Worm (Caenorhabditis elegans) whole organism, L3 larva: ENCODE data around the gene C06B3.16.

Experiments used
- ZK546.5 ChIP-seq: sonication (generic microtip); optimal IDR thresholded peaks from 2 replicates; lab custom pipeline; 2017; ENCODE audit warnings: missing biosample characterization, missing genetic modification characterization
- ama-1 ChIP-seq: fragments of 150-350 bp; optimal IDR thresholded peaks from 2 replicates; lab custom pipeline; 2018
- ceh-82 ChIP-seq: fragments of 150-350 bp; optimal IDR thresholded peaks from 2 replicates; lab custom pipeline; 2014; ENCODE audit warnings: missing biosample characterization, missing genetic modification characterization
- ceh-9 ChIP-seq: sonication (generic microtip); optimal IDR thresholded peaks from 2 replicates; lab custom pipeline; 2018; ENCODE audit warnings: missing biosample characterization, missing genetic modification characterization
- daf-12 ChIP-seq: fragments of 150-350 bp; optimal IDR thresholded peaks from 2 replicates; lab custom pipeline; 2014; ENCODE audit warnings: missing biosample characterization, missing genetic modification reagents, missing genetic modification characterization
- egl-27 ChIP-seq: sonication (generic microtip); optimal IDR thresholded peaks from 4 replicates; lab custom pipeline; 2017; ENCODE audit warnings: missing biosample characterization, missing genetic modification reagents, missing genetic modification characterization
- egl-5 ChIP-seq: fragments of 150-350 bp; optimal IDR thresholded peaks from 2 replicates; lab custom pipeline; 2017; ENCODE audit warnings: missing biosample characterization, missing genetic modification reagents, missing genetic modification characterization, inconsistent platforms
- elt-1 ChIP-seq: fragments of 150-350 bp; optimal IDR thresholded peaks from 2 replicates; lab custom pipeline; 2014; ENCODE audit warnings: missing biosample characterization, missing genetic modification characterization
- elt-2 ChIP-seq: sonication (generic microtip); optimal IDR thresholded peaks from 2 replicates; lab custom pipeline; 2016; ENCODE audit warnings: missing genetic modification reagents, mild to moderate bottlenecking, missing genetic modification characterization, missing compliant biosample characterization
- fkh-10 ChIP-seq: sonication (generic microtip); optimal IDR thresholded peaks from 2 replicates; lab custom pipeline; 2017; ENCODE audit warnings: missing biosample characterization, missing genetic modification reagents, missing genetic modification characterization
- fkh-2 ChIP-seq: fragments of 150-350 bp; optimal IDR thresholded peaks from 2 replicates; lab custom pipeline; 2014; ENCODE audit warnings: missing biosample characterization, missing genetic modification reagents, missing genetic modification characterization
- fos-1 ChIP-seq: fragments of 150-350 bp; optimal IDR thresholded peaks from 2 replicates; lab custom pipeline; 2014; ENCODE audit warnings: missing biosample characterization, missing genetic modification characterization
- hmg-11 ChIP-seq: sonication (generic microtip); optimal IDR thresholded peaks from 2 replicates; lab custom pipeline; 2016; ENCODE audit warnings: missing genetic modification characterization, missing compliant biosample characterization
- jun-1 ChIP-seq: fragments of 150-350 bp; optimal IDR thresholded peaks from 2 replicates; lab custom pipeline; 2014; ENCODE audit warnings: missing biosample characterization, missing genetic modification reagents, missing genetic modification characterization
- lin-39 ChIP-seq: fragments of 150-350 bp; optimal IDR thresholded peaks from 2 replicates; lab custom pipeline; 2018; ENCODE audit warnings: missing biosample characterization, missing genetic modification reagents, missing genetic modification characterization
- lsy-12 ChIP-seq: sonication (generic microtip); optimal IDR thresholded peaks from 2 replicates; lab custom pipeline; 2016; ENCODE audit warnings: mild to moderate bottlenecking, missing genetic modification characterization, missing compliant biosample characterization
- nfya-1 ChIP-seq: sonication (generic microtip); optimal IDR thresholded peaks from 2 replicates; lab custom pipeline; 2017; ENCODE audit warnings: missing genetic modification characterization, mild to moderate bottlenecking, missing compliant biosample characterization, antibody characterized with exemption, moderate library complexity; ENCODE audit not compliant: insufficient read depth
- nhr-11 ChIP-seq: fragments of 150-350 bp; optimal IDR thresholded peaks from 2 replicates; lab custom pipeline; 2014; ENCODE audit warnings: missing biosample characterization, missing genetic modification characterization
- nhr-12 ChIP-seq: fragments of 150-350 bp; optimal IDR thresholded peaks from 2 replicates; lab custom pipeline; 2014; ENCODE audit warnings: missing biosample characterization, missing genetic modification characterization
- nhr-23 ChIP-seq: fragments of 150-350 bp; optimal IDR thresholded peaks from 2 replicates; lab custom pipeline; 2014; ENCODE audit warnings: missing biosample characterization, missing genetic modification reagents, missing genetic modification characterization
- nhr-237 ChIP-seq: fragments of 150-350 bp; optimal IDR thresholded peaks from 2 replicates; lab custom pipeline; 2014; ENCODE audit warnings: missing biosample characterization, missing genetic modification characterization
- nhr-25 ChIP-seq: sonication (generic microtip); optimal IDR thresholded peaks from 2 replicates; lab custom pipeline; 2017; ENCODE audit warnings: missing biosample characterization, missing genetic modification characterization
- nhr-28 ChIP-seq: fragments of 150-350 bp; optimal IDR thresholded peaks from 2 replicates; lab custom pipeline; 2014; ENCODE audit warnings: missing biosample characterization, missing genetic modification characterization
- nhr-43 ChIP-seq: sonication (generic microtip); optimal IDR thresholded peaks from 2 replicates; lab custom pipeline; 2016; ENCODE audit warnings: mild to moderate bottlenecking, missing genetic modification characterization, missing compliant biosample characterization; ENCODE audit not compliant: poor library complexity, severe bottlenecking
- nhr-77 ChIP-seq: fragments of 150-350 bp; optimal IDR thresholded peaks from 2 replicates; lab custom pipeline; 2014; ENCODE audit warnings: missing biosample characterization, missing genetic modification characterization
- pha-4 ChIP-seq: fragments of 150-350 bp; optimal IDR thresholded peaks from 2 replicates; lab custom pipeline; 2014; ENCODE audit warnings: missing biosample characterization, missing genetic modification reagents, missing genetic modification characterization
- pqm-1 ChIP-seq: fragments of 150-350 bp; optimal IDR thresholded peaks from 2 replicates; lab custom pipeline; 2017; ENCODE audit warnings: missing biosample characterization, missing genetic modification characterization, inconsistent platforms
- tbx-2 ChIP-seq: sonication (generic microtip); optimal IDR thresholded peaks from 2 replicates; lab custom pipeline; 2016; ENCODE audit warnings: mild to moderate bottlenecking, missing genetic modification characterization, missing compliant biosample characterization
- unc-62 ChIP-seq: fragments of 150-350 bp; sonication (generic microtip); optimal IDR thresholded peaks from 4 replicates; lab custom pipeline; 2014; ENCODE audit warnings: missing biosample characterization, missing genetic modification reagents, missing genetic modification characterization

The C06B3.16 gene

ce11 chrV:13893583-13893982 is 37.7 kb upstream of the C06B3.16 start:
- TF ChIP-seq pqm-1 (tag; lab: Kevin White, UChicago), result peak; percentile 92
- TF ChIP-seq nhr-237, result no peak
- TF ChIP-seq elt-2 (tag; lab: Kevin White, UChicago), result peak; percentile 93

DNA sequence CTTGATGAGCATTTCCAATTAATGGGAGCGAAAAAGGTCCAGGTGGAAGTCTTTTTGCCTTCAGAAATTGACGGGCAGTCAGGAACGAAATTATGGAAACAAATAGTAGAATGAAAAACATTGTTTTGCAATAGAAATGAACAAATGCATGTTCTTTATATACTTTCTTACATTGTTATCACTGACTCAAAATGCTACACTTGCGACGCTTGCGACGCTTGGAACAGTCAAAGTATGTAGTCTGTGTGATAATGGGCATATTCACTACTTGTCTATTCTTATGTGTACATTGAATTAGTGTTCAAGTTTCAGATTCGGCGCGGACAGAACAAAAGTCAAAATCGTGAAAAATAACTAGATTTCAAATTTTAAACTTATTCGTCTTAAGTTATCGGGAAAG is 33.0 kb upstream of the C06B3.16 start, which contains the start of gene cyp-35C1:
Gene cyp-35C1, minus strand, starts transcription at position 132 of the 400 bp plus-strand sequence.
- no peak for TF ChIP-seq fkh-10 (GFP tag; lab: Kevin White, UChicago)
- TF ChIP-seq egl-5 (tag; lab: Kevin White, UChicago), result no peak
- peak; percentile 51 for TF ChIP-seq pqm-1 (tag; lab: Kevin White, UChicago)
- TF ChIP-seq elt-2 (tag; lab: Kevin White, UChicago), result peak; percentile 59

ce11 chrV:13899213-13899612 is 32.1 kb upstream of the C06B3.16 start, which contains the start of gene oac-3:
oac-3 (plus strand) TSS chrV:13899513.
- TF ChIP-seq fkh-10 (GFP tag; lab: Kevin White, UChicago) (no peak), nhr-77 (tag; lab: Kevin White, UChicago) (no peak), ceh-9 (tag; lab: Kevin White, UChicago) (no peak), lin-39 (tag; lab: Kevin White, UChicago) (no peak), nhr-25 (tag; lab: Kevin White, UChicago) (no peak), lsy-12 (tag; lab: Kevin White, UChicago) (no peak), hmg-11 (tag; lab: Kevin White, UChicago) (no peak), nhr-12 (tag; lab: Kevin White, UChicago) (no peak), nhr-28 (tag; lab: Kevin White, UChicago) (no peak), nhr-43 (tag; lab: Kevin White, UChicago) (no peak), nhr-11 (tag; lab: Kevin White, UChicago) (no peak), tbx-2 (tag; lab: Kevin White, UChicago) (no peak), unc-62 (no peak), nhr-23 (tag; lab: Kevin White, UChicago) (no peak), ZK546.5 (tag; lab: Kevin White, UChicago) (no peak), elt-1 (no peak), ceh-82 (tag; lab: Kevin White, UChicago) (no peak), egl-27 (tag; lab: Kevin White, UChicago) (no peak), pha-4 (no peak), fos-1 (tag; lab: Kevin White, UChicago) (no peak)

- no peak for TF ChIP-seq hmg-11 (tag; lab: Kevin White, UChicago)
- no peak for TF ChIP-seq fos-1 (tag; lab: Kevin White, UChicago)
- no peak for TF ChIP-seq fkh-2 (tag; lab: Kevin White, UChicago)
Observed at ce11 chrV:13902495-13902894, 28.8 kb upstream of the C06B3.16 start, which contains the start of gene C06B3.1. C06B3.1 (plus strand) TSS chrV:13902795.

DNA sequence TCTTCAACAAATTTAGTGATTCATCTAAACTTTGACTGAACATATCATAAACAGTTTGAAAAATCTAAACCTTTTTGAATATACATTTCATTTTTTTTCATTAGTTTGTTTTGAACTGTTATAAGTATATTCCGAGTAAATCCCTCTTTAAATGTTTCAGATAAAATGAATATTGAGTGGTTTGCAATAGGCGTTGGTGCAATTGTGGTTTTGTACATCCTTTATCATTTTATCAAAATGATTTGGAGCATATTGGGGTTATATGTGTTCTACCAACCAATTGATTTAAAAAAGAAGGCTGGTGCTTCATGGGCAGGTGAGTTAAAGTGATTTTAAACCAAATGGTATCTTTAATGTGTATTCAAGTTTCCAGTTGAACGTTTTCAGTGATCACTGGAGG is 26.9 kb upstream of the C06B3.16 start, which contains the start of gene stdh-3:
Gene stdh-3, plus strand, starts transcription at position 166 of the 400 bp plus-strand sequence.
- TF ChIP-seq egl-5 (tag; lab: Kevin White, UChicago) (no peak), nhr-237 (no peak)

DNA sequence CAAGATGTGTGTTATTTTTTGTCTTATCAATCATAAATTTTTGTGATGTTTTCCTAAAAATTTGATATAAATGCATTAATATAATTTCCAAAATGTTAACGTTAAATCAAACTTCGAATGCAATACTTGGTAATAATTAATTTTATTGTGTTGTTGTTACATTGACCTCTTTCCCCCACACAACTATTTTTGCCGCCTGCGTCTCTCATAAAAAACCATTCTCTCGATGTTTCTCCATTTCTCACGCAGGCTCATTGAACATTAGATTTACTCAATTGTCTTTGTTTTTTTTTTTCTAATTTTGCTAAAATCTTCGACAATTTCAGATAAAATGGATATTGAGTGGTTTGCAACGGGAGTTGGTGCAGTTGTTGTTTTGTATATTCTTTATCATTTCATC is 25.2 kb upstream of the C06B3.16 start, which contains the start of gene stdh-1:
Gene stdh-1, plus strand, starts transcription at position 327 of the 400 bp plus-strand sequence.
- no peak for TF ChIP-seq nhr-23 (tag; lab: Kevin White, UChicago)
- TF ChIP-seq pha-4, result peak; percentile 22
- TF ChIP-seq elt-2 (tag; lab: Kevin White, UChicago), result peak; percentile 48
- peak; percentile 3 for TF ChIP-seq nfya-1 (tag; lab: Kevin White, UChicago)
- peak; percentile 5 for TF ChIP-seq hmg-11 (tag; lab: Kevin White, UChicago)
- TF ChIP-seq egl-5 (tag; lab: Kevin White, UChicago), result peak; percentile 50
- TF ChIP-seq nhr-77 (tag; lab: Kevin White, UChicago), result no peak

ce11 chrV:13907557-13908104 is 23.7 kb upstream of the C06B3.16 start:
- TF ChIP-seq pha-4 (peak; percentile 3), ama-1 (lab: Kevin White, UChicago) (peak; percentile 98), elt-2 (tag; lab: Kevin White, UChicago) (peak; percentile 42), fkh-10 (GFP tag; lab: Kevin White, UChicago) (no peak), nhr-25 (tag; lab: Kevin White, UChicago) (peak; percentile 0), nhr-11 (tag; lab: Kevin White, UChicago) (no peak), jun-1 (tag; lab: Kevin White, UChicago) (peak; percentile 72), nhr-43 (tag; lab: Kevin White, UChicago) (peak; percentile 78), daf-12 (tag; lab: Kevin White, UChicago) (no peak), lsy-12 (tag; lab: Kevin White, UChicago) (peak; percentile 27)
